Fruit fly (Drosophila melanogaster): ENCODE results near the gene CG32486.

The CG32486 gene

dm6 chr3L:3106908-3107821 lies 36.5 kb upstream of the CG32486 start, which contains the start of gene Cht7 (continued):
- TF ChIP-seq sisA (GFP tag; IDR thresholded peaks at IDR 0.05) = peak; percentile 77
- TF ChIP-seq nerfin-2 (GFP tag; IDR thresholded peaks at IDR 0.05; ENCODE audit: partially characterized antibody) = no peak
- TF ChIP-seq fd102C (GFP tag; optimal IDR thresholded peaks at IDR 0.05) = no peak
- no peak for TF ChIP-seq CG15479 (GFP tag; optimal IDR thresholded peaks at IDR 0.05)
- peak; percentile 74 for TF ChIP-seq CG9215 (GFP tag; IDR thresholded peaks at IDR 0.05)
- TF ChIP-seq Ptx1 (GFP tag; IDR thresholded peaks at IDR 0.05) = peak; percentile 90
- TF ChIP-seq C15 (GFP tag; IDR thresholded peaks at IDR 0.05) = no peak
- peak; percentile 22 for TF ChIP-seq CG17802 (tag; optimal IDR thresholded peaks at IDR 0.05)
- peak; percentile 89 for TF ChIP-seq lmd (GFP tag; IDR thresholded peaks at IDR 0.05)
- peak; percentile 7 for TF ChIP-seq CG17912 (GFP tag; optimal IDR thresholded peaks at IDR 0.05)
- TF ChIP-seq B-H1 (GFP tag; IDR thresholded peaks at IDR 0.05) = peak; percentile 62; the same call in 2 of the 3 replicates
- TF ChIP-seq CG12299 (tag; optimal IDR thresholded peaks at IDR 0.05) = peak; percentile 84
- TF ChIP-seq vfl (GFP tag; optimal IDR thresholded peaks at IDR 0.05) = peak; percentile 42
- TF ChIP-seq H15 (GFP tag; IDR thresholded peaks at IDR 0.05) = peak; percentile 76; the same call in 2 of the 3 replicates
- TF ChIP-seq dan (GFP tag; IDR thresholded peaks at IDR 0.05) = no peak
- peak; percentile 73 for TF ChIP-seq HLH54F (GFP tag; optimal IDR thresholded peaks at IDR 0.05)
- TF ChIP-seq Ets65A (GFP tag) = peak; percentile 92
- peak; percentile 80 for TF ChIP-seq ssp (GFP tag; IDR thresholded peaks at IDR 0.05)
- TF ChIP-seq mirr (GFP tag; optimal IDR thresholded peaks at IDR 0.05) = no peak
- peak; percentile 89 for TF ChIP-seq Ssrp (tag; optimal IDR thresholded peaks at IDR 0.05)
- no peak for TF ChIP-seq HmgD (GFP tag; optimal IDR thresholded peaks at IDR 0.05)
- TF ChIP-seq CG2116 (GFP tag; optimal IDR thresholded peaks at IDR 0.05) = peak; percentile 46
- TF ChIP-seq CG3163 (GFP tag; optimal IDR thresholded peaks at IDR 0.05) = peak; percentile 1
- TF ChIP-seq pb (GFP tag; optimal IDR thresholded peaks at IDR 0.05) = no peak
- TF ChIP-seq GATAe (GFP tag; conservative IDR thresholded peaks at IDR 0.05) = no peak
- TF ChIP-seq CG10209 (GFP tag; optimal IDR thresholded peaks at IDR 0.05) = peak; percentile 89
- TF ChIP-seq crp (GFP tag; optimal IDR thresholded peaks at IDR 0.05) = peak in 1 of 2 experiments; percentile 45
- peak; percentile 73 for TF ChIP-seq CG11560 (tag; IDR thresholded peaks at IDR 0.05)
- peak; percentile 86 for TF ChIP-seq CG8388 (GFP tag; optimal IDR thresholded peaks at IDR 0.05)
- peak; percentile 62 for TF ChIP-seq CG15514 (GFP tag; optimal IDR thresholded peaks at IDR 0.05)
- no peak for TF ChIP-seq sc (optimal IDR thresholded peaks at IDR 0.05)
- peak; percentile 83 for TF ChIP-seq sc (GFP tag; optimal IDR thresholded peaks at IDR 0.05)
- TF ChIP-seq Nf-YC (tag; optimal IDR thresholded peaks at IDR 0.05) = peak; percentile 77
- TF ChIP-seq CG8290 (GFP tag; optimal IDR thresholded peaks at IDR 0.05) = peak; percentile 13
- peak; percentile 11 to 37 for TF ChIP-seq CG8290 (tag; optimal IDR thresholded peaks at IDR 0.05)
- peak; percentile 71 to 77 for TF ChIP-seq chif (GFP tag; optimal IDR thresholded peaks at IDR 0.05)
- peak in 1 of 3 experiments; percentile 83 for TF ChIP-seq lola (GFP tag; optimal IDR thresholded peaks at IDR 0.05)
- peak; percentile 59 for TF ChIP-seq CG6765 (GFP tag; optimal IDR thresholded peaks at IDR 0.05)
- TF ChIP-seq Optix (GFP tag; IDR thresholded peaks at IDR 0.05) = peak; percentile 84
- TF ChIP-seq amos (GFP tag; IDR thresholded peaks at IDR 0.05; ENCODE audit: partially characterized antibody) = no peak
- TF ChIP-seq yki (optimal IDR thresholded peaks at IDR 0.05) = no peak
- TF ChIP-seq CG1647 (GFP tag; optimal IDR thresholded peaks at IDR 0.05) = peak; percentile 48
- TF ChIP-seq nau (GFP tag; optimal IDR thresholded peaks at IDR 0.05) = peak; percentile 78
- peak; percentile 86 for TF ChIP-seq CG11695 (GFP tag; IDR thresholded peaks at IDR 0.05)
- peak; percentile 25; the same call in 1 of the 2 replicates for TF ChIP-seq CG1024 (GFP tag; IDR thresholded peaks at IDR 0.05)
- TF ChIP-seq tll (GFP tag; optimal IDR thresholded peaks at IDR 0.05) = no peak
- peak; percentile 90 for TF ChIP-seq seq (GFP tag; IDR thresholded peaks at IDR 0.05)
- peak; percentile 30 for TF ChIP-seq Myb (GFP tag; optimal IDR thresholded peaks at IDR 0.05)
- no peak for TF ChIP-seq cad (GFP tag; optimal IDR thresholded peaks at IDR 0.05)

All from whole organism, embryonic.